Worm (Caenorhabditis elegans): ENCODE data around the gene psr-1.

Gene psr-1

DNA sequence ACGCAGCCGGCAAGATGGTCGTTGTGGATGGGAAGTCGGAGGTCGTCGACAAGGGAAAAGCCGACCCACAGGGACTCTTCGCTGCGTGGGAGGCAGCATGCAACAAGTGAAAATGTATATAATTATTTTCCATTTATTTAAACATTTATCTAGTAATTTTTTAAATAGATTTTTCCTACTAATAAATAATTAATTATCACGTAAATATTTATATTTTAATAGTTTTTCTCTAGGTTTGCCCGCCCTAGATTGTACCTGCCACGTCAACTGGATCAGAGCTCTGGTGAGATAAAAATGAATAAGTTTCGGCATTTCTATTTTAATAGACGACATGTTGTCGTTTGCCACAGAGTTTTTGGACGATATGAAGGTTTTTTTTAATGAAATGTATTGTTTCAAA lies at the start of gene psr-1:
Gene psr-1 (plus strand): TSS at position 301 of the 400 bp plus-strand sequence.
- TF ChIP-seq sem-2 (GFP tag; optimal IDR thresholded peaks at IDR 0.05) (no peak), ces-1 (GFP tag; optimal IDR thresholded peaks at IDR 0.05) (no peak)

- no peak for TF ChIP-seq nhr-28 (tag; optimal IDR thresholded peaks at IDR 0.05)
- no peak for TF ChIP-seq cnd-1 (tag; optimal IDR thresholded peaks at IDR 0.05)
- no peak for TF ChIP-seq lin-13 (tag; optimal IDR thresholded peaks at IDR 0.05)
- TF ChIP-seq ceh-83 (GFP tag; optimal IDR thresholded peaks at IDR 0.05), result no peak
- TF ChIP-seq hlh-1 (tag; optimal IDR thresholded peaks at IDR 0.05), result no peak
- TF ChIP-seq bed-3 (GFP tag; optimal IDR thresholded peaks at IDR 0.05), result no peak
- TF ChIP-seq elt-3 (tag; optimal IDR thresholded peaks at IDR 0.05), result no peak
- no peak for TF ChIP-seq nhr-2 (tag; optimal IDR thresholded peaks at IDR 0.05)
- TF ChIP-seq tbx-8 (GFP tag; optimal IDR thresholded peaks at IDR 0.05), result no peak
- TF ChIP-seq ztf-11 (tag; optimal IDR thresholded peaks at IDR 0.05), result no peak
- TF ChIP-seq mep-1 (tag; optimal IDR thresholded peaks at IDR 0.05), result no peak
- TF ChIP-seq lsy-2 (tag; optimal IDR thresholded peaks at IDR 0.05), result no peak
- TF ChIP-seq drap-1 (GFP tag; optimal IDR thresholded peaks at IDR 0.05), result no peak
- no peak for TF ChIP-seq lin-32 (GFP tag; optimal IDR thresholded peaks at IDR 0.05)
- no peak for TF ChIP-seq flh-1 (GFP tag; optimal IDR thresholded peaks at IDR 0.05)
- no peak for TF ChIP-seq mab-5 (tag; optimal IDR thresholded peaks at IDR 0.05)
- no peak for TF ChIP-seq mls-2 (tag; optimal IDR thresholded peaks at IDR 0.05)
- TF ChIP-seq nhr-76 (tag; optimal IDR thresholded peaks at IDR 0.05), result no peak
Measured at ce11 chrIV:4605608-4606007, 47.5 kb upstream of the psr-1 start, which contains the start of gene nspg-10. Gene nspg-10 (plus strand): TSS chrIV:4605786.

DNA sequence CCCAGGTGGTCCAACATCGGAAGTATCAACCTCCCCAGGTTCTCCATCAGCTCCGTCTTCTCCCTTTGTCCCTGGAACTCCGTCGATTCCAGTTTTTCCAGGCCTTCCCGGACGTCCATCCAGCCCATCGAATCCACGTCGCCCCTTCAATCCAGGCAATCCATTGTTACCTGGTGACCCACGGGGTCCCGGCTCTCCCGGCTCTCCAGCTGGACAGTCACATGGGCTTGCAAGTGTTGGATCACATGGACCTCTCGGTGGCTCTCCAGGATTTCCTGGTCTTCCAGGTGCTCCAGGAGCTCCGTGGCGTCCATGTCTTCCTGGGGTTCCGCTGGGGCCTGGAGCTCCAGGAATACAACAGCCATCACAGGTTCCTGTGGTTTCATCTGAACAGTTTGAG lies 44.4 kb upstream of the psr-1 start:
- no peak for TF ChIP-seq nhr-28 (tag; optimal IDR thresholded peaks at IDR 0.05)
- TF ChIP-seq M03D4.4 (tag; optimal IDR thresholded peaks at IDR 0.05), result no peak
- TF ChIP-seq unc-39 (tag; optimal IDR thresholded peaks at IDR 0.05), result no peak
- no peak for TF ChIP-seq nhr-237 (tag; optimal IDR thresholded peaks at IDR 0.05)
- TF ChIP-seq elt-3 (tag; optimal IDR thresholded peaks at IDR 0.05), result no peak
- TF ChIP-seq ces-1 (GFP tag; optimal IDR thresholded peaks at IDR 0.05), result no peak
- TF ChIP-seq hlh-1 (tag; optimal IDR thresholded peaks at IDR 0.05), result no peak
- no peak for TF ChIP-seq mep-1 (tag; optimal IDR thresholded peaks at IDR 0.05)

DNA sequence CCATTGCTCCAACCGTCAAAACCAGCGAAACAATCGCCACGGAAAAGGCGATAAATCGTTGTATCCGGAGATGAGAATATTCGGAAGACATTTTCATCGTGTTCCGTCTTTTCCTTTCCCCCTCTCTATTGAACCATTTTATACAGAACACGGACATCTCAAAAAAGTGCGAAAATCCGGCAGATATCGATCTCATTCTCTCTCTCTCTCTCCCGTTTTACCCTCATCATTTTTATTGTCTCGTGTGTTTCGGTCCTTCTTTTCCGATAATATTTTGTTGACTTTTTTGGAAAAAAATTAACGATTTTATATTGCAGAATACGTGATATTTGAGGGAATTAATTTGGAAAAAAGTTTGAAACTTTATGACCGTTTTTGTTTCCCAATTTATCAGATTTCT lies 43.5 kb upstream of the psr-1 start, which contains the start of gene col-110:
Gene col-110 (minus strand): TSS at position 101 of the 400 bp plus-strand sequence.
- TF ChIP-seq mep-1 (tag; optimal IDR thresholded peaks at IDR 0.05) (no peak), bed-3 (GFP tag; optimal IDR thresholded peaks at IDR 0.05) (no peak), lin-13 (tag; optimal IDR thresholded peaks at IDR 0.05) (no peak), ztf-11 (tag; optimal IDR thresholded peaks at IDR 0.05) (no peak)

- TF ChIP-seq unc-39 (tag; optimal IDR thresholded peaks at IDR 0.05), result no peak
- TF ChIP-seq lsy-2 (tag; optimal IDR thresholded peaks at IDR 0.05), result no peak
- no peak for TF ChIP-seq snpc-4 (tag; optimal IDR thresholded peaks at IDR 0.05)
- no peak for TF ChIP-seq ham-2 (GFP tag; optimal IDR thresholded peaks at IDR 0.05)
- TF ChIP-seq mls-2 (tag; optimal IDR thresholded peaks at IDR 0.05), result no peak
- TF ChIP-seq elt-1 (tag; optimal IDR thresholded peaks at IDR 0.05; ENCODE audit: borderline replicate concordance, insufficient read depth), result no peak
- no peak for TF ChIP-seq blmp-1 (tag; optimal IDR thresholded peaks at IDR 0.05)
- no peak for TF ChIP-seq lin-32 (GFP tag; optimal IDR thresholded peaks at IDR 0.05)
- no peak for TF ChIP-seq ceh-83 (GFP tag; optimal IDR thresholded peaks at IDR 0.05)
- no peak for TF ChIP-seq nhr-237 (tag; optimal IDR thresholded peaks at IDR 0.05)
- TF ChIP-seq M03D4.4 (tag; optimal IDR thresholded peaks at IDR 0.05), result no peak
- TF ChIP-seq lin-13 (tag; optimal IDR thresholded peaks at IDR 0.05), result no peak
- TF ChIP-seq sem-2 (GFP tag; optimal IDR thresholded peaks at IDR 0.05), result no peak
- no peak for TF ChIP-seq tbx-8 (GFP tag; optimal IDR thresholded peaks at IDR 0.05)
- TF ChIP-seq unc-120 (tag; optimal IDR thresholded peaks at IDR 0.05; ENCODE audit: poor library complexity, severe bottlenecking), result no peak
Measured at ce11 chrIV:4611740-4612139, 41.3 kb upstream of the psr-1 start.

ce11 chrIV:4612597-4612996 lies 40.5 kb upstream of the psr-1 start:
- TF ChIP-seq cnd-1 (tag; optimal IDR thresholded peaks at IDR 0.05) (no peak), lsy-2 (tag; optimal IDR thresholded peaks at IDR 0.05) (no peak), sem-2 (GFP tag; optimal IDR thresholded peaks at IDR 0.05) (no peak), flh-1 (GFP tag; optimal IDR thresholded peaks at IDR 0.05) (no peak), unc-62 (GFP tag; optimal IDR thresholded peaks at IDR 0.05) (no peak)

Data from whole organism, mixed stage, embryonic.